Worm (Caenorhabditis elegans): ENCODE measurements around the gene F26F4.9.

ce11 chrIII:4956566-4956965 is 44.2 kb upstream of the F26F4.9 start, which contains the start of gene C26E6.1:
- TF ChIP-seq nhr-11 (tag; optimal IDR thresholded peaks at IDR 0.05) (no peak), aly-2 (tag; optimal IDR thresholded peaks at IDR 0.05) (no peak), unc-39 (tag; optimal IDR thresholded peaks at IDR 0.05) (no peak), skn-1 (tag; optimal IDR thresholded peaks at IDR 0.05) (no peak), pha-4 (tag; optimal IDR thresholded peaks at IDR 0.05) (no peak), nhr-237 (tag; optimal IDR thresholded peaks at IDR 0.05) (no peak), fos-1 (tag; optimal IDR thresholded peaks at IDR 0.05) (no peak), elt-1 (tag; optimal IDR thresholded peaks at IDR 0.05) (no peak)
